Fruit fly (Drosophila melanogaster): Measurements from ENCODE around the gene CG9396.

Gene CG9396

DNA sequence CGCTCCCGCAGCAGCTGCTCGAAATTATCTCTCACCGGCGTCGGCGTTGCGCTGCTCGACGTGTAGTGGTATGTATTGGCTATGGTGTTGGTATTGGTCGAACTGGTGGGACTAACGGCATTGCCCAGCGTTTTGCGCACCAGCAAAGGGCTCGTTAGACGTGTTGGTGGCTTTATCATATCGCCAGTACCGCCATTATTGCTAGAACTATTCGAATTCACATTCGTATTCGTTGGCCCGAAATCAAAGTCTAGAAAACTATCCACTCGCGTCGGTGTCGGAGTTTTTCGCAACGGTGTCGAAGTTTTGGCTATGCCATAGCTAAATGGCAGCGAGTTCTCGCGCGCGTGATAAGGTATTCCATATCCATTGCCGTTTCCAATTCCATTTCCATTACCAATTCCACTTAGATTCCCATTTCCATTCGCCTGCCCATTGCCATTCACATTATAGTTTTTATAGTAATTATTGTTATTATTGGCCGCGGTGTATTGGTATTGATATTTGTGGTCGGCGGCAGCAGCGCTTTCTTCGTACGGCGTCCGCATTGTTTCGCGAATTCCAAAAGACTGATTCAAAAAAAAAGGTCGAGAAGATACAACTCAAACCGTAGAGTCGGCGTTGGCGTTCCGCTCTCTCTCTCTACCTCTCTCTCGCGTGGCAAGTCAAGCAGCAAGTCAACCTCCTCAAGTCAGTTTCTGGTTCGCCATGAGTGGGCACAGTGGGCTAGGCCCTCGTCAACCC is 38.8 kb downstream of the CG9396 start, which contains the start of gene by (continued):
- TF ChIP-seq zen2 (GFP tag; IDR thresholded peaks at IDR 0.05; ENCODE audit: partially characterized antibody) (peak; percentile 49; the same call in 1 of the 3 replicates), tap (tag; optimal IDR thresholded peaks at IDR 0.05) (no peak), Adf1 (GFP tag; IDR thresholded peaks at IDR 0.05) (peak; percentile 38; the same call in 1 of the 2 replicates), nom (GFP tag; optimal IDR thresholded peaks at IDR 0.05) (no peak), CG15073 (GFP tag; optimal IDR thresholded peaks at IDR 0.05) (no peak), sna (GFP tag; IDR thresholded peaks at IDR 0.05; ENCODE audit: partially characterized antibody) (no peak), ara (GFP tag; IDR thresholded peaks at IDR 0.05) (no peak), CG11247 (GFP tag; IDR thresholded peaks at IDR 0.05) (no peak), lov (optimal IDR thresholded peaks at IDR 0.05) (no peak), lov (GFP tag; IDR thresholded peaks at IDR 0.05) (no peak), CG13287 (GFP tag; IDR thresholded peaks at IDR 0.05; ENCODE audit: partially characterized antibody) (peak; percentile 34; the same call in 1 of the 2 replicates), trem (tag; optimal IDR thresholded peaks at IDR 0.05) (no peak), MTF-1 (GFP tag; optimal IDR thresholded peaks at IDR 0.05; ENCODE audit: borderline replicate concordance) (no peak), GATAe (GFP tag; conservative IDR thresholded peaks at IDR 0.05) (no peak), CG43689 (GFP tag; IDR thresholded peaks at IDR 0.05) (no peak), ci (GFP tag; IDR thresholded peaks at IDR 0.05) (no peak), CG10543 (GFP tag; optimal IDR thresholded peaks at IDR 0.05) (peak; percentile 43), CG11504 (tag; optimal IDR thresholded peaks at IDR 0.05) (no peak), NC2β (GFP tag; optimal IDR thresholded peaks at IDR 0.05) (no peak), CG33557 (GFP tag; optimal IDR thresholded peaks at IDR 0.05) (no peak), Bgb (GFP tag; IDR thresholded peaks at IDR 0.05; ENCODE audit: partially characterized antibody) (peak; percentile 25; the same call in 1 of the 2 replicates), cg (GFP tag; optimal IDR thresholded peaks at IDR 0.05) (peak; percentile 47), CG10366 (GFP tag; IDR thresholded peaks at IDR 0.05) (no peak), Eip74EF (GFP tag; optimal IDR thresholded peaks at IDR 0.05) (no peak), sd (tag; optimal IDR thresholded peaks at IDR 0.05) (peak; percentile 83), btn (GFP tag; optimal IDR thresholded peaks at IDR 0.05) (no peak), CG2120 (GFP tag; optimal IDR thresholded peaks at IDR 0.05) (no peak), Lim3 (GFP tag; IDR thresholded peaks at IDR 0.05) (no peak), jing (GFP tag; optimal IDR thresholded peaks at IDR 0.05) (no peak), dysf (GFP tag; IDR thresholded peaks at IDR 0.05) (no peak), Spps (tag; optimal IDR thresholded peaks at IDR 0.05) (no peak), CG13894 (tag; optimal IDR thresholded peaks at IDR 0.05) (peak; percentile 19), chn (GFP tag; optimal IDR thresholded peaks at IDR 0.05) (no peak), CG11456 (GFP tag; IDR thresholded peaks at IDR 0.05) (no peak), PHDP (tag; optimal IDR thresholded peaks at IDR 0.05) (no peak), CG16815 (GFP tag; optimal IDR thresholded peaks at IDR 0.05) (no peak), Nf-YB (GFP tag; optimal IDR thresholded peaks at IDR 0.05) (no peak), CG6791 (GFP tag; IDR thresholded peaks at IDR 0.05; ENCODE audit: partially characterized antibody) (no peak), bbx (GFP tag; IDR thresholded peaks at IDR 0.05; ENCODE audit: partially characterized antibody) (peak; percentile 38; the same call in 1 of the 2 replicates), chm (GFP tag; IDR thresholded peaks at IDR 0.05) (peak; percentile 14; the same call in 1 of the 2 replicates), Jarid2 (GFP tag; optimal IDR thresholded peaks at IDR 0.05) (peak; percentile 71), CG7987 (GFP tag; optimal IDR thresholded peaks at IDR 0.05) (no peak), pnt (GFP tag; optimal IDR thresholded peaks at IDR 0.05) (no peak), Atf6 (GFP tag; IDR thresholded peaks at IDR 0.05) (no peak), CG4424 (GFP tag; optimal IDR thresholded peaks at IDR 0.05) (no peak), CG12299 (tag; optimal IDR thresholded peaks at IDR 0.05) (no peak), ssp (GFP tag; IDR thresholded peaks at IDR 0.05) (no peak), seq (GFP tag; IDR thresholded peaks at IDR 0.05) (no peak), exex (tag; optimal IDR thresholded peaks at IDR 0.05) (peak; percentile 76)

All from whole organism, embryonic.